Worm (Caenorhabditis elegans): Measurements from ENCODE around the gene spv-1.
A peak's percentile ranks its signal among the peaks of the same experiment; 100 is the strongest.

The spv-1 gene

ce11 chrII:7888759-7889158, 39.7 kb downstream of the spv-1 start:
- TF ChIP-seq pqm-1 (tag; optimal IDR thresholded peaks at IDR 0.05) (peak; percentile 15), pha-4 (tag; optimal IDR thresholded peaks at IDR 0.05) (peak; percentile 89), elt-2 (tag; optimal IDR thresholded peaks at IDR 0.05) (peak; percentile 43), ceh-16 (tag; optimal IDR thresholded peaks at IDR 0.05) (no peak)

DNA sequence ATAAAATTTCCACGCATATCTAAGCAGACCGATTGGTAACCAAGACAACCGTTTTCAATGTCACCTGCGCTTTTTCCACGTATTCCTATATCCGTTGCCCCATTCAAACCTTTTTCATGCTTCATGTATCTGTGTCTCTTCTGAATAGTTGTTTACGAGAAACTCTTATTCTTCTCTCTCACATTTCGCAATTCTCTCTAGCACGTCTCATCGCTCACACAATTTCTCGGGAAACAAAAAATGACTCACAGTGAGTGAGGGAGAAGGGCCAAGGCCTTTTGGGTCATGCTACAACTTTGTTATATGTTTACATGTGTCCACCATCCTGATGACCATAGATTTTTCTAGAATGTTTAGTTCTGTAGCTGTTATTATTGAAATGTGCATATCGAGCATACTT, 41.2 kb downstream of the spv-1 start:
- TF ChIP-seq skn-1 (tag; optimal IDR thresholded peaks at IDR 0.05): peak; percentile 19
- TF ChIP-seq tbx-2 (tag; optimal IDR thresholded peaks at IDR 0.05): no peak
- TF ChIP-seq daf-12 (tag; optimal IDR thresholded peaks at IDR 0.05): no peak
- peak; percentile 45 for TF ChIP-seq snpc-4 (tag; optimal IDR thresholded peaks at IDR 0.05)
- no peak for TF ChIP-seq ceh-82 (tag; optimal IDR thresholded peaks at IDR 0.05)
- no peak for TF ChIP-seq nhr-67 (tag; optimal IDR thresholded peaks at IDR 0.05)
- TF ChIP-seq ztf-4 (tag; optimal IDR thresholded peaks at IDR 0.05): no peak
- peak; percentile 22 for TF ChIP-seq jun-1 (tag; optimal IDR thresholded peaks at IDR 0.05)
- peak; percentile 27 for TF ChIP-seq sea-2 (GFP tag; optimal IDR thresholded peaks at IDR 0.05)
- peak; percentile 36 for TF ChIP-seq hmg-11 (tag; optimal IDR thresholded peaks at IDR 0.05)
- peak; percentile 87 for TF ChIP-seq fkh-2 (tag; optimal IDR thresholded peaks at IDR 0.05)
- peak; percentile 8 for TF ChIP-seq ceh-28 (tag; optimal IDR thresholded peaks at IDR 0.05)
- no peak for TF ChIP-seq eor-1 (tag; optimal IDR thresholded peaks at IDR 0.05)
- peak; percentile 69 for TF ChIP-seq fkh-10 (GFP tag; optimal IDR thresholded peaks at IDR 0.05)
- TF ChIP-seq mdl-1 (tag; optimal IDR thresholded peaks at IDR 0.05): no peak
- peak; percentile 91 for TF ChIP-seq nhr-11 (tag; optimal IDR thresholded peaks at IDR 0.05)
- TF ChIP-seq lin-15B (tag; optimal IDR thresholded peaks at IDR 0.05): peak; percentile 7
- TF ChIP-seq nfya-1 (tag; optimal IDR thresholded peaks at IDR 0.05; ENCODE audit: insufficient read depth): peak; percentile 63
- TF ChIP-seq nhr-43 (tag; optimal IDR thresholded peaks at IDR 0.05; ENCODE audit: poor library complexity, severe bottlenecking): no peak
- TF ChIP-seq nhr-25 (tag; optimal IDR thresholded peaks at IDR 0.05): peak; percentile 61
- TF ChIP-seq R02D3.7 (tag; optimal IDR thresholded peaks at IDR 0.05): no peak
- TF ChIP-seq nhr-23 (tag; optimal IDR thresholded peaks at IDR 0.05): peak; percentile 1
- peak; percentile 72 for TF ChIP-seq egl-5 (tag; optimal IDR thresholded peaks at IDR 0.05)
- no peak for TF ChIP-seq zag-1 (tag; optimal IDR thresholded peaks at IDR 0.05)
- TF ChIP-seq unc-62 (GFP tag; optimal IDR thresholded peaks at IDR 0.05): no peak
- TF ChIP-seq ceh-16 (tag; optimal IDR thresholded peaks at IDR 0.05): no peak
- TF ChIP-seq pqm-1 (tag; optimal IDR thresholded peaks at IDR 0.05): no peak
- peak; percentile 53 for TF ChIP-seq ama-1 (optimal IDR thresholded peaks at IDR 0.05)
- peak; percentile 67 for TF ChIP-seq lin-39 (tag; optimal IDR thresholded peaks at IDR 0.05)
- TF ChIP-seq pha-4 (tag; optimal IDR thresholded peaks at IDR 0.05): peak; percentile 32
- TF ChIP-seq mml-1 (tag; optimal IDR thresholded peaks at IDR 0.05): no peak
- no peak for TF ChIP-seq nhr-28 (tag; optimal IDR thresholded peaks at IDR 0.05)
- TF ChIP-seq elt-1 (tag; optimal IDR thresholded peaks at IDR 0.05): no peak
- TF ChIP-seq nhr-77 (tag; optimal IDR thresholded peaks at IDR 0.05): no peak
- no peak for TF ChIP-seq ceh-9 (tag; optimal IDR thresholded peaks at IDR 0.05)
- TF ChIP-seq elt-2 (tag; optimal IDR thresholded peaks at IDR 0.05): no peak

DNA sequence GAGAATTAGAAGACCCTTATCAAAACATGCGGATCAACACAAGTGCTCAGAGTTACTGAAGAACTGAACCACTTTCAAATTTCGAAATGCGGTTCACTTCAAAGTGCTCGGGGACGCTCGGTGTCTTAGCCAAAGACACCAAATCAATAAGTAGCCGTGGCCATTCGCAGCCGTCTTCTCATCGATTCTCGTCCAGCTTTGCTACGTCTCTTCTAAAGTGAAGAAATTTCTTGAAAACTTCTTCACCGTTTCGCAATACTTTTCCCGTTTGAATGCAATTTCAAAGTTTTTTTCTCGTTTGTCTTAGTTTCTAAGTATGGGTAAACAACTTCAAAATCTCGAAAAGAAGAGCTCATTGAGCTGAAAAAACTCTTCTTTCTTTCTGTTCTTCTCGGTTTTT, 43.6 kb downstream of the spv-1 start:
- no peak for TF ChIP-seq skn-1 (tag; optimal IDR thresholded peaks at IDR 0.05)
- no peak for TF ChIP-seq fos-1 (tag; optimal IDR thresholded peaks at IDR 0.05)
- TF ChIP-seq ceh-16 (tag; optimal IDR thresholded peaks at IDR 0.05): no peak
- no peak for TF ChIP-seq aly-2 (tag; optimal IDR thresholded peaks at IDR 0.05)
- TF ChIP-seq hmg-11 (tag; optimal IDR thresholded peaks at IDR 0.05): peak; percentile 18
- no peak for TF ChIP-seq elt-1 (tag; optimal IDR thresholded peaks at IDR 0.05)
- no peak for TF ChIP-seq nhr-76 (tag; optimal IDR thresholded peaks at IDR 0.05)
- no peak for TF ChIP-seq unc-62 (GFP tag; optimal IDR thresholded peaks at IDR 0.05)
- no peak for TF ChIP-seq fkh-2 (tag; optimal IDR thresholded peaks at IDR 0.05)
- TF ChIP-seq nhr-25 (tag; optimal IDR thresholded peaks at IDR 0.05): no peak
- TF ChIP-seq nhr-28 (tag; optimal IDR thresholded peaks at IDR 0.05): no peak
- TF ChIP-seq lsy-12 (tag; optimal IDR thresholded peaks at IDR 0.05): no peak
- no peak for TF ChIP-seq egl-5 (tag; optimal IDR thresholded peaks at IDR 0.05)
- TF ChIP-seq lin-39 (tag; optimal IDR thresholded peaks at IDR 0.05): peak; percentile 60
- no peak for TF ChIP-seq ceh-28 (tag; optimal IDR thresholded peaks at IDR 0.05)
- no peak for TF ChIP-seq jun-1 (tag; optimal IDR thresholded peaks at IDR 0.05)
- TF ChIP-seq eor-1 (tag; optimal IDR thresholded peaks at IDR 0.05): no peak
- no peak for TF ChIP-seq ceh-9 (tag; optimal IDR thresholded peaks at IDR 0.05)
- no peak for TF ChIP-seq zag-1 (tag; optimal IDR thresholded peaks at IDR 0.05)
- peak; percentile 74 for TF ChIP-seq nfya-1 (tag; optimal IDR thresholded peaks at IDR 0.05; ENCODE audit: insufficient read depth)
- TF ChIP-seq fkh-10 (GFP tag; optimal IDR thresholded peaks at IDR 0.05): peak; percentile 31
- peak; percentile 40 for TF ChIP-seq sea-2 (GFP tag; optimal IDR thresholded peaks at IDR 0.05)

All from whole organism, L3 larva.